Worm (Caenorhabditis elegans) whole organism, young adult: ENCODE data around the gene cul-4.

Experiments used
- B0035.1 ChIP-seq: sonication (generic microtip); optimal IDR thresholded peaks from 2 replicates; lab custom pipeline; 2016; ENCODE audit warnings: missing genetic modification characterization, mild to moderate bottlenecking, missing compliant biosample characterization, missing genotype, missing genetic modification reagents
- B0336.3 ChIP-seq: fragments of 200-800 bp; sonication (Bioruptor generic); IDR thresholded peaks from 2 replicates; pipeline ENCODE4 v1.3.6; 2022; ENCODE audit warnings: missing genetic modification characterization, missing compliant biosample characterization
- F10E7.11 ChIP-seq: sonication (generic microtip); optimal IDR thresholded peaks from 2 replicates; lab custom pipeline; 2017; ENCODE audit warnings: mild to moderate bottlenecking, missing genetic modification characterization, moderate library complexity, missing compliant biosample characterization
- F23B12.7 ChIP-seq: sonication (generic microtip); optimal IDR thresholded peaks from 2 replicates; lab custom pipeline; 2017; ENCODE audit warnings: missing genetic modification characterization, mild to moderate bottlenecking, missing compliant biosample characterization, antibody characterized with exemption, moderate library complexity; ENCODE audit not compliant: insufficient read depth
- F52B5.7 ChIP-seq: sonication (generic microtip); optimal IDR thresholded peaks from 2 replicates; lab custom pipeline; 2016; ENCODE audit warnings: mild to moderate bottlenecking, missing genetic modification characterization, missing compliant biosample characterization
- F57A8.1 ChIP-seq: fragments of 200-800 bp; sonication (Bioruptor generic); optimal IDR thresholded peaks from 2 replicates; lab custom pipeline; 2018; ENCODE audit warnings: mild to moderate bottlenecking, missing genetic modification characterization, moderate library complexity, missing compliant biosample characterization
- F57C9.4 ChIP-seq: sonication (generic microtip); optimal IDR thresholded peaks from 2 replicates; lab custom pipeline; 2017; ENCODE audit warnings: mild to moderate bottlenecking, missing genetic modification characterization, missing compliant biosample characterization
- K11D2.4 ChIP-seq: fragments of 200-800 bp; sonication (Bioruptor generic); IDR thresholded peaks from 2 replicates; pipeline ENCODE4 v1.3.6; 2022; ENCODE audit warnings: missing genetic modification reagents, missing genetic modification characterization, missing compliant biosample characterization
- Y53F4B.3 ChIP-seq: fragments of 200-800 bp; sonication (Bioruptor generic); IDR thresholded peaks from 2 replicates; pipeline ENCODE4 v1.3.6; 2022; ENCODE audit warnings: missing genetic modification reagents, missing genetic modification characterization, missing compliant biosample characterization
- Y67H2A.10 ChIP-seq: fragments of 200-800 bp; sonication (Bioruptor generic); conservative IDR thresholded peaks from 2 replicates; pipeline ENCODE4 v1.3.6; 2022; ENCODE audit warnings: missing genetic modification reagents, missing genetic modification characterization, missing compliant biosample characterization
- Y79H2A.3 ChIP-seq: fragments of 200-800 bp; sonication (Bioruptor generic); conservative IDR thresholded peaks from 2 replicates; pipeline ENCODE4 v1.3.6; 2022; ENCODE audit warnings: missing genetic modification reagents, missing genetic modification characterization, missing compliant biosample characterization
- ZK185.1 ChIP-seq: sonication (generic microtip); optimal IDR thresholded peaks from 2 replicates; lab custom pipeline; 2016; ENCODE audit warnings: mild to moderate bottlenecking, missing genetic modification characterization, missing compliant biosample characterization; ENCODE audit not compliant: poor library complexity, severe bottlenecking
- ama-1 ChIP-seq, 3 experiments: fragments of 150-350 bp in 1 of 3; sonication (generic microtip) in 2 of 3; optimal IDR thresholded peaks; 2 replicates each; lab custom pipeline; 2014 to 2018; ENCODE audit warnings: missing biosample characterization in 2 of 3, missing genetic modification characterization in 2 of 3, missing genetic modification reagents in 2 of 3
- aptf-2 ChIP-seq: fragments of 200-800 bp; sonication (Bioruptor generic); conservative IDR thresholded peaks from 2 replicates; pipeline ENCODE4 v1.3.6; 2022; ENCODE audit warnings: missing genetic modification reagents, missing genetic modification characterization, missing compliant biosample characterization
- aptf-3 ChIP-seq: fragments of 200-800 bp; sonication (Bioruptor generic); IDR thresholded peaks from 2 replicates; pipeline ENCODE4 v1.3.6; 2022; ENCODE audit warnings: missing genetic modification characterization, missing compliant biosample characterization
- atf-7 ChIP-seq: sonication (generic microtip); optimal IDR thresholded peaks from 2 replicates; lab custom pipeline; 2017; ENCODE audit warnings: mild to moderate bottlenecking, missing genetic modification characterization, missing compliant biosample characterization
- athp-1 ChIP-seq: sonication (generic microtip); optimal IDR thresholded peaks from 2 replicates; lab custom pipeline; 2017; ENCODE audit warnings: mild to moderate bottlenecking, missing genetic modification characterization, missing compliant biosample characterization
- attf-5 ChIP-seq: fragments of 200-800 bp; sonication (Bioruptor generic); optimal IDR thresholded peaks from 2 replicates; lab custom pipeline; 2018; ENCODE audit warnings: mild to moderate bottlenecking, missing genetic modification characterization, missing compliant biosample characterization
- cebp-1 ChIP-seq, 2 experiments: fragments of 200-800 bp in 1 of 2; sonication (Bioruptor generic) in 1 of 2; sonication (generic microtip) in 1 of 2; IDR thresholded peaks in 1 of 2; optimal IDR thresholded peaks in 1 of 2; 2 replicates each; pipeline versions ENCODE4 v1.3.6 to Lab custom; 2017 to 2022; ENCODE audit warnings: missing compliant biosample characterization in 2 of 2, missing genetic modification characterization in 2 of 2, mild to moderate bottlenecking in 1 of 2, missing genetic modification reagents in 1 of 2, moderate library complexity in 1 of 2
- ceh-100 ChIP-seq: fragments of 200-800 bp; sonication (Bioruptor generic); IDR thresholded peaks from 2 replicates; pipeline ENCODE4 v1.3.6; 2022; ENCODE audit warnings: missing genetic modification reagents, missing genetic modification characterization, missing compliant biosample characterization
- ceh-79 ChIP-seq: sonication (generic microtip); optimal IDR thresholded peaks from 2 replicates; lab custom pipeline; 2017; ENCODE audit warnings: mild to moderate bottlenecking, missing genetic modification characterization, missing compliant biosample characterization
- chd-7 ChIP-seq: sonication (generic microtip); optimal IDR thresholded peaks from 2 replicates; lab custom pipeline; 2016; ENCODE audit warnings: mild to moderate bottlenecking, missing genetic modification characterization, moderate library complexity, missing compliant biosample characterization
- dpl-1 ChIP-seq: fragments of 150-350 bp; optimal IDR thresholded peaks from 2 replicates; lab custom pipeline; 2014; ENCODE audit warnings: missing biosample characterization, missing genetic modification reagents, missing genetic modification characterization
- fkh-3 ChIP-seq: sonication (generic microtip); optimal IDR thresholded peaks from 2 replicates; lab custom pipeline; 2016; ENCODE audit warnings: mild to moderate bottlenecking, missing genetic modification characterization, missing compliant biosample characterization
- gei-17 ChIP-seq: fragments of 200-800 bp; sonication (Bioruptor generic); optimal IDR thresholded peaks from 2 replicates; lab custom pipeline; 2018; ENCODE audit warnings: mild to moderate bottlenecking, missing genetic modification characterization, missing compliant biosample characterization
- hmg-20 ChIP-seq: fragments of 200-800 bp; sonication (Bioruptor generic); IDR thresholded peaks from 2 replicates; pipeline ENCODE4 v1.3.6; 2022; ENCODE audit warnings: missing genetic modification reagents, missing genetic modification characterization, missing compliant biosample characterization
- hsf-1 ChIP-seq: fragments of 200-800 bp; sonication (Bioruptor generic); IDR thresholded peaks from 2 replicates; pipeline ENCODE4 v1.3.6; 2022; ENCODE audit warnings: missing genetic modification reagents, missing genetic modification characterization, missing compliant biosample characterization
- let-526 ChIP-seq: fragments of 200-800 bp; sonication (Bioruptor generic); IDR thresholded peaks from 2 replicates; pipeline ENCODE4 v1.3.6; 2022; ENCODE audit warnings: missing genetic modification reagents, missing genetic modification characterization, missing compliant biosample characterization
- lin-35 ChIP-seq, 3 experiments: fragments of 150-350 bp in 2 of 3; sonication (generic microtip) in 1 of 3; optimal IDR thresholded peaks; 2 replicates each; lab custom pipeline; 2014 to 2018; ENCODE audit warnings: missing biosample characterization in 3 of 3, missing genetic modification characterization in 3 of 3, missing genetic modification reagents in 3 of 3
- lin-40 ChIP-seq: sonication (generic microtip); optimal IDR thresholded peaks from 2 replicates; lab custom pipeline; 2016; ENCODE audit warnings: missing genetic modification characterization, mild to moderate bottlenecking, missing compliant biosample characterization, missing genotype, missing genetic modification reagents
- madf-3 ChIP-seq: fragments of 200-800 bp; sonication (Bioruptor generic); IDR thresholded peaks from 2 replicates; pipeline ENCODE4 v1.3.6; 2022; ENCODE audit warnings: missing genetic modification reagents, missing genetic modification characterization, missing compliant biosample characterization
- madf-6 ChIP-seq: fragments of 200-800 bp; sonication (Bioruptor generic); IDR thresholded peaks from 2 replicates; pipeline ENCODE4 v1.3.6; 2022; ENCODE audit warnings: missing genetic modification reagents, missing genetic modification characterization, missing compliant biosample characterization
- madf-8 ChIP-seq: fragments of 200-800 bp; sonication (Bioruptor generic); conservative IDR thresholded peaks from 2 replicates; pipeline ENCODE4 v1.3.6; 2022; ENCODE audit warnings: missing genetic modification reagents, missing genetic modification characterization, missing compliant biosample characterization
- mcd-1 ChIP-seq: fragments of 200-800 bp; sonication (Bioruptor generic); IDR thresholded peaks from 2 replicates; pipeline ENCODE4 v1.3.6; 2022; ENCODE audit warnings: missing genetic modification reagents, missing genetic modification characterization, missing compliant biosample characterization
- mel-28 ChIP-seq: sonication (generic microtip); optimal IDR thresholded peaks from 2 replicates; lab custom pipeline; 2016; ENCODE audit warnings: borderline replicate concordance, mild to moderate bottlenecking, missing genetic modification characterization, missing compliant biosample characterization
- nfya-2 ChIP-seq: fragments of 200-800 bp; sonication (Bioruptor generic); IDR thresholded peaks from 2 replicates; pipeline ENCODE4 v1.3.6; 2022; ENCODE audit warnings: missing genetic modification reagents, missing genetic modification characterization, missing compliant biosample characterization
- nfyb-1 ChIP-seq: fragments of 200-800 bp; sonication (Bioruptor generic); IDR thresholded peaks from 2 replicates; pipeline ENCODE4 v1.3.6; 2022; ENCODE audit warnings: missing genetic modification reagents, missing genetic modification characterization, missing compliant biosample characterization
- nhr-179 ChIP-seq: sonication (generic microtip); optimal IDR thresholded peaks from 2 replicates; lab custom pipeline; 2016; ENCODE audit warnings: mild to moderate bottlenecking, missing genetic modification characterization, missing compliant biosample characterization
- pbrm-1 ChIP-seq: fragments of 200-800 bp; sonication (Bioruptor generic); IDR thresholded peaks from 2 replicates; pipeline ENCODE4 v1.3.6; 2022; ENCODE audit warnings: missing genetic modification reagents, missing genetic modification characterization, missing compliant biosample characterization
- repo-1 ChIP-seq: sonication (generic microtip); optimal IDR thresholded peaks from 2 replicates; lab custom pipeline; 2017; ENCODE audit warnings: mild to moderate bottlenecking, missing genetic modification characterization, missing compliant biosample characterization
- snpc-1.3 ChIP-seq: sonication (generic microtip); optimal IDR thresholded peaks from 2 replicates; lab custom pipeline; 2017; ENCODE audit warnings: missing genetic modification characterization, mild to moderate bottlenecking, missing compliant biosample characterization, antibody characterized with exemption, moderate library complexity, missing genotype, missing genetic modification reagents; ENCODE audit not compliant: insufficient read depth
- tbp1 ChIP-seq: fragments of 200-800 bp; sonication (Bioruptor generic); optimal IDR thresholded peaks from 2 replicates; lab custom pipeline; 2018; ENCODE audit warnings: mild to moderate bottlenecking, missing genetic modification characterization, missing compliant biosample characterization
- xnd-1 ChIP-seq: sonication (generic microtip); optimal IDR thresholded peaks from 2 replicates; lab custom pipeline; 2016; ENCODE audit warnings: missing genotype, missing genetic modification reagents, missing genetic modification characterization, missing compliant biosample characterization
- zfh-2 ChIP-seq: fragments of 200-800 bp; sonication (Bioruptor generic); conservative IDR thresholded peaks from 2 replicates; pipeline ENCODE4 v1.3.6; 2022; ENCODE audit warnings: missing genetic modification reagents, missing genetic modification characterization, missing compliant biosample characterization
- zim-3 ChIP-seq: sonication (generic microtip); optimal IDR thresholded peaks from 2 replicates; lab custom pipeline; 2017; ENCODE audit warnings: mild to moderate bottlenecking, missing genetic modification characterization, moderate library complexity, missing compliant biosample characterization
- ztf-25 ChIP-seq: fragments of 200-800 bp; sonication (Bioruptor generic); IDR thresholded peaks from 2 replicates; pipeline ENCODE4 v1.3.6; 2022; ENCODE audit warnings: missing genetic modification reagents, missing genetic modification characterization, missing compliant biosample characterization
- ztf-26 ChIP-seq: sonication (generic microtip); optimal IDR thresholded peaks from 2 replicates; lab custom pipeline; 2017; ENCODE audit warnings: missing genetic modification characterization, missing compliant biosample characterization

The cul-4 gene

DNA sequence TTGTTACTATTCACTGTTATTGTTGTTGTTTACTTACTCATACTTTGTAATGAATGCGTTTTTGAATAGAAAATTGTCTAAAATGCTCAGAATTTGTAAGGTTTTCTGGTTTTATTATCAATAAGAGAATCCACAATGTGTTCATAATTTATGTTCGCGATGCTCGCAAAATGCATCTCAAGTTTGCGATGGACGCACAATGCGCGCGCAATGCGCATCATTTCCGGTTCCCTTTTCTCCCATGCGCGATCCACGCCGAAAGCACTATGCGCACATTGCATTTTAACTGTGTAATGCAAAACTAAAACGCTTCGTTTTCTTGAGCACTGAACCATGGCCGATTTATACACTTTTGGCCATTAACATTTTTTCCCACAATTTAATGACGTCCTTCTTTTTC lies 17.6 kb downstream of the cul-4 start:
- TF ChIP-seq hsf-1 (GFP tag; lab: Robert Waterston, UW), result no peak
- TF ChIP-seq chd-7 (tag; lab: Kevin White, UChicago), result peak; percentile 78
- TF ChIP-seq B0035.1 (tag; lab: Kevin White, UChicago), result peak; percentile 18
- peak; percentile 46; the same call in 1 of the 2 replicates for TF ChIP-seq ceh-100 (GFP tag; lab: Robert Waterston, UW)
- TF ChIP-seq F52B5.7 (tag; lab: Kevin White, UChicago), result peak; percentile 90
- peak; percentile 58; the same call in 1 of the 2 replicates for TF ChIP-seq pbrm-1 (GFP tag; lab: Robert Waterston, UW)
- peak; percentile 60 for TF ChIP-seq atf-7
- no peak for TF ChIP-seq Y79H2A.3 (GFP tag; lab: Robert Waterston, UW)
- peak in 1 of 3 experiments; percentile 14 for TF ChIP-seq lin-35 (GFP tag; optimal IDR thresholded peaks at IDR 0.05; lab: Kevin White, UChicago)
- TF ChIP-seq F10E7.11 (tag; lab: Kevin White, UChicago), result peak; percentile 74
- no peak for TF ChIP-seq let-526
- TF ChIP-seq hmg-20 (GFP tag; lab: Robert Waterston, UW), result no peak
- TF ChIP-seq B0336.3, result 0 out of 2 replicates have a peak, but pooled peaks have one; percentile 23
- peak; percentile 51; the same call in 1 of the 2 replicates for TF ChIP-seq nfyb-1 (GFP tag; lab: Robert Waterston, UW)
- TF ChIP-seq tbp1 (GFP tag; lab: Kevin White, UChicago), result no peak
- TF ChIP-seq mcd-1 (GFP tag; lab: Robert Waterston, UW), result no peak
- TF ChIP-seq zim-3 (tag; lab: Kevin White, UChicago), result peak; percentile 86
- TF ChIP-seq ZK185.1, result no peak
- no peak for TF ChIP-seq xnd-1 (tag; lab: Kevin White, UChicago)
- TF ChIP-seq ama-1 (optimal IDR thresholded peaks at IDR 0.05; lab: Kevin White, UChicago), result no peak
- TF ChIP-seq ama-1 (GFP tag; optimal IDR thresholded peaks at IDR 0.05; lab: Kevin White, UChicago), result peak in 1 of 2 experiments; percentile 25
- TF ChIP-seq F23B12.7 (tag; lab: Kevin White, UChicago), result no peak
- TF ChIP-seq ztf-25 (GFP tag; lab: Robert Waterston, UW), result 0 out of 2 replicates have a peak, but pooled peaks have one; percentile 23
- TF ChIP-seq ceh-79 (tag; lab: Kevin White, UChicago), result no peak
- peak; percentile 42 for TF ChIP-seq attf-5 (GFP tag; lab: Kevin White, UChicago)
- no peak for TF ChIP-seq Y67H2A.10 (GFP tag; lab: Robert Waterston, UW)
- peak; percentile 48; the same call in 1 of the 2 replicates for TF ChIP-seq cebp-1 (GFP tag; IDR thresholded peaks at IDR 0.05; lab: Robert Waterston, UW)
- peak; percentile 73 for TF ChIP-seq cebp-1 (tag; optimal IDR thresholded peaks at IDR 0.05; lab: Kevin White, UChicago)
- peak; percentile 73 for TF ChIP-seq fkh-3 (tag; lab: Kevin White, UChicago)
- 0 out of 2 replicates have a peak, but pooled peaks have one; percentile 38 for TF ChIP-seq nfya-2 (GFP tag; lab: Robert Waterston, UW)
- 0 out of 2 replicates have a peak, but pooled peaks have one; percentile 19 for TF ChIP-seq madf-3 (GFP tag; lab: Robert Waterston, UW)
- TF ChIP-seq madf-6, result no peak
- TF ChIP-seq aptf-2 (GFP tag; lab: Robert Waterston, UW), result peak; percentile 53; the same call in 1 of the 2 replicates
- TF ChIP-seq dpl-1 (GFP tag; lab: Kevin White, UChicago), result no peak
- no peak for TF ChIP-seq nhr-179 (tag; lab: Kevin White, UChicago)
- no peak for TF ChIP-seq snpc-1.3 (tag; lab: Kevin White, UChicago)
- TF ChIP-seq zfh-2 (GFP tag; lab: Robert Waterston, UW), result no peak
- TF ChIP-seq ztf-26 (tag; lab: Kevin White, UChicago), result no peak
- TF ChIP-seq madf-8 (GFP tag; lab: Robert Waterston, UW), result no peak
- TF ChIP-seq K11D2.4 (GFP tag; lab: Robert Waterston, UW), result peak; percentile 71
- peak; percentile 19 for TF ChIP-seq F57C9.4 (tag; lab: Kevin White, UChicago)
- no peak for TF ChIP-seq gei-17
- TF ChIP-seq aptf-3 (GFP tag; lab: Robert Waterston, UW), result 0 out of 2 replicates have a peak, but pooled peaks have one; percentile 82
- TF ChIP-seq repo-1 (tag; lab: Kevin White, UChicago), result peak; percentile 67
- TF ChIP-seq lin-40 (tag; lab: Kevin White, UChicago), result no peak
- no peak for TF ChIP-seq mel-28
- TF ChIP-seq athp-1 (tag; lab: Kevin White, UChicago), result peak; percentile 62
- no peak for TF ChIP-seq F57A8.1
- no peak for TF ChIP-seq Y53F4B.3
